Fruit fly (Drosophila melanogaster): ENCODE measurements around the gene CG4836.

CG4836 gene

dm6 chr3R:20055809-20056208 is 42.1 kb downstream of the CG4836 start, which contains the start of gene CG17193:
TSS of gene CG17193 (minus strand) at chr3R:20056097.
- TF ChIP-seq Dll (GFP tag; IDR thresholded peaks at IDR 0.05; ENCODE audit: partially characterized antibody) (no peak), gcm2 (GFP tag; optimal IDR thresholded peaks at IDR 0.05) (no peak), CG15696 (tag; optimal IDR thresholded peaks at IDR 0.05) (no peak), dpn (GFP tag; optimal IDR thresholded peaks at IDR 0.05) (no peak), oc (tag; optimal IDR thresholded peaks at IDR 0.05) (no peak), Atf-2 (GFP tag; optimal IDR thresholded peaks at IDR 0.05) (no peak), slp2 (GFP tag; optimal IDR thresholded peaks at IDR 0.05) (no peak), CG42726 (GFP tag; IDR thresholded peaks at IDR 0.05; ENCODE audit: partially characterized antibody) (no peak), Doc2 (GFP tag; IDR thresholded peaks at IDR 0.05) (no peak), CG12659 (GFP tag; optimal IDR thresholded peaks at IDR 0.05) (no peak), crc (GFP tag; optimal IDR thresholded peaks at IDR 0.05) (no peak), Ets65A (GFP tag) (peak; percentile 7), CG13894 (tag; optimal IDR thresholded peaks at IDR 0.05) (peak; percentile 75), CG4820 (GFP tag; optimal IDR thresholded peaks at IDR 0.05) (no peak), CG3163 (GFP tag; optimal IDR thresholded peaks at IDR 0.05) (no peak), row (GFP tag; IDR thresholded peaks at IDR 0.05) (0 out of 3 replicates have a peak, but pooled peaks have one; percentile 22), B-H2 (GFP tag; optimal IDR thresholded peaks at IDR 0.05) (no peak), otp (GFP tag; IDR thresholded peaks at IDR 0.05) (no peak), pfk (GFP tag; optimal IDR thresholded peaks at IDR 0.05) (no peak), abd-A (tag; optimal IDR thresholded peaks at IDR 0.05) (peak; percentile 55), Deaf1 (tag; optimal IDR thresholded peaks at IDR 0.05) (peak; percentile 50), scrt (GFP tag; optimal IDR thresholded peaks at IDR 0.05) (peak; percentile 31), ind (GFP tag; optimal IDR thresholded peaks at IDR 0.05) (no peak), kni (GFP tag; optimal IDR thresholded peaks at IDR 0.05) (no peak), Med (GFP tag) (peak; percentile 67), tna (GFP tag; IDR thresholded peaks at IDR 0.05; ENCODE audit: partially characterized antibody) (no peak), Dad (GFP tag; optimal IDR thresholded peaks at IDR 0.05) (no peak), Nf-YC (tag; optimal IDR thresholded peaks at IDR 0.05) (peak; percentile 80)

dm6 chr3R:20057501-20057900 is 43.8 kb downstream of the CG4836 start, which contains the start of gene mdlc:
TSS of gene mdlc (plus strand) at chr3R:20057748.
- TF ChIP-seq CG14860 (GFP tag; IDR thresholded peaks at IDR 0.05; ENCODE audit: partially characterized antibody) (no peak), Xbp1 (GFP tag; optimal IDR thresholded peaks at IDR 0.05) (peak; percentile 17), CG18476 (GFP tag; optimal IDR thresholded peaks at IDR 0.05) (no peak), Jarid2 (GFP tag; optimal IDR thresholded peaks at IDR 0.05) (no peak), sqz (GFP tag; optimal IDR thresholded peaks at IDR 0.05) (no peak), vvl (GFP tag; IDR thresholded peaks at IDR 0.05) (no peak), so (GFP tag; IDR thresholded peaks at IDR 0.05) (no peak), Dref (GFP tag; IDR thresholded peaks at IDR 0.05) (peak; percentile 42), mam (GFP tag; optimal IDR thresholded peaks at IDR 0.05) (peak; percentile 13), CG7372 (GFP tag; IDR thresholded peaks at IDR 0.05) (no peak), CG15696 (tag; optimal IDR thresholded peaks at IDR 0.05) (peak; percentile 4), ken (GFP tag; IDR thresholded peaks at IDR 0.05) (no peak), ara (GFP tag; IDR thresholded peaks at IDR 0.05) (no peak), gcm (GFP tag; optimal IDR thresholded peaks at IDR 0.05) (no peak), onecut (GFP tag; IDR thresholded peaks at IDR 0.05) (no peak), Antp (GFP tag; optimal IDR thresholded peaks at IDR 0.05) (no peak), CG3407 (GFP tag; optimal IDR thresholded peaks at IDR 0.05) (no peak), CG3065 (GFP tag; optimal IDR thresholded peaks at IDR 0.05) (no peak), CG7839 (tag; optimal IDR thresholded peaks at IDR 0.05) (peak; percentile 15), CG4820 (GFP tag; optimal IDR thresholded peaks at IDR 0.05) (no peak), inv (GFP tag; IDR thresholded peaks at IDR 0.05; ENCODE audit: partially characterized antibody) (peak; percentile 47; the same call in 1 of the 2 replicates), Ets65A (GFP tag) (peak; percentile 84), esg (GFP tag; conservative IDR thresholded peaks at IDR 0.05) (no peak), Neu2 (GFP tag; optimal IDR thresholded peaks at IDR 0.05; ENCODE audit: borderline replicate concordance) (no peak), unpg (GFP tag; optimal IDR thresholded peaks at IDR 0.05) (no peak), Deaf1 (tag; optimal IDR thresholded peaks at IDR 0.05) (no peak), CG13424 (tag; optimal IDR thresholded peaks at IDR 0.05) (peak; percentile 26)
